Fruit fly (Drosophila melanogaster): ENCODE data around the gene CG17110.

DNA sequence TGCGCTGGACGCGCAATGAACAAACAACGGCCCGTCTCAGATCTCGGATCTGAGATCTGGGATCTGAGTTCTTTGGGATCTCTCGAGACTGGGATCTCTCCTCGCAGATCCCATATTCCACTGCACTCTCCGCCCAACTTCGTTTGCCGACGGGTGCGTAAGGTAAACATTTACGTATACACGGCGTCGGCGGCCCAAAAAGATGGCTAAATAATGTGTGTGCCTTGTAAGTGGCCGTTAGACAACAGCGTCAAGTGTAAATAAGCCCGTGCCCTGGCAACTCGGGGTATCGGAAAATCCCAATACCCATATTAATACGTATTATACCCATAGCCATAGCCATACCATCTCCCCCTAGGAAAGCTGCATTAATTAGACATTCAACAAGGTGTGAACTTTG is 43.2 kb downstream of the CG17110 start:
- TF ChIP-seq psq (optimal IDR thresholded peaks at IDR 0.05) (no peak), Sin3A (optimal IDR thresholded peaks at IDR 0.05) (no peak), h (optimal IDR thresholded peaks at IDR 0.05) (no peak), insv (optimal IDR thresholded peaks at IDR 0.05) (no peak), ttk (optimal IDR thresholded peaks at IDR 0.05) (no peak), Myc (optimal IDR thresholded peaks at IDR 0.05) (no peak)

Measured in Kc167 (cell line).